Fruit fly (Drosophila melanogaster): ENCODE data around the gene CG31915.

The CG31915 gene

dm6 chr2L:5569503-5569902, 41.6 kb downstream of the CG31915 start (continued):
- TF ChIP-seq CG8290 (GFP tag; optimal IDR thresholded peaks at IDR 0.05) (no peak), CG8290 (tag; optimal IDR thresholded peaks at IDR 0.05) (no peak), ato (GFP tag; IDR thresholded peaks at IDR 0.05; ENCODE audit: partially characterized antibody) (no peak), CG13424 (tag; optimal IDR thresholded peaks at IDR 0.05) (peak; percentile 42), CG11093 (GFP tag; IDR thresholded peaks at IDR 0.05) (no peak; the same call in 2 of the 3 replicates), disco-r (GFP tag; optimal IDR thresholded peaks at IDR 0.05) (no peak), CG14050 (GFP tag; IDR thresholded peaks at IDR 0.05) (no peak), CG4404 (GFP tag; IDR thresholded peaks at IDR 0.05) (no peak), CG9797 (GFP tag; optimal IDR thresholded peaks at IDR 0.05) (no peak), Sox100B (GFP tag; optimal IDR thresholded peaks at IDR 0.05) (no peak), crol (GFP tag; IDR thresholded peaks at IDR 0.05) (no peak), chif (GFP tag; optimal IDR thresholded peaks at IDR 0.05) (no peak), HLH4C (GFP tag; IDR thresholded peaks at IDR 0.05; ENCODE audit: partially characterized antibody) (no peak), D19A (tag; optimal IDR thresholded peaks at IDR 0.05) (peak; percentile 84), Hr39 (optimal IDR thresholded peaks at IDR 0.05) (no peak), emc (GFP tag; optimal IDR thresholded peaks at IDR 0.05) (no peak), jumu (GFP tag; optimal IDR thresholded peaks at IDR 0.05) (no peak), CG10462 (GFP tag; optimal IDR thresholded peaks at IDR 0.05) (no peak), CG10654 (GFP tag; optimal IDR thresholded peaks at IDR 0.05) (no peak), da (GFP tag; optimal IDR thresholded peaks at IDR 0.05) (no peak), sim (GFP tag; IDR thresholded peaks at IDR 0.05) (no peak)
